Worm (Caenorhabditis elegans): ENCODE data around the gene msp-45.
A peak's percentile ranks its signal among the peaks of the same experiment; 100 is the strongest.

msp-45 gene

DNA sequence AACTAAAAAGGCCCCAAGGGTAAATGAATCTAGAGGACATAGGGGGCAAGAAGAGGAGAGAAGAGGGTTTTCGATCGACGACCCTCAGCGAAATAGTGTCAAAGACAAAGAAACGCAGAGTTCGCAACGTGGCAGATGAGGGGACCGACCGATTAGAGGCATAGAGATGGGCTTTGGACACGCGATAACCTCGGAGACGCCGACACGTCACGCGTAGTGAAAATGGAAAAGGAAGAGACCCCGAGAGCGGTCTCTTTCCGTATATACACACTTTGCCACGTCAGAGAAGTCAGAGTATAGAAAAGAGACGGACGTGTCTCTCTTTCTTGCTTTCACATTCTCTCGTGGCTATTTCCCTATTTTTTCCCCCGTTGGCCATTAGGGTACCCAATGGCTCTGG is 24.6 kb upstream of the msp-45 start:
- TF ChIP-seq Y55F3AM.14 (GFP tag; optimal IDR thresholded peaks at IDR 0.05) = peak; percentile 69
- TF ChIP-seq nhr-25 (tag; optimal IDR thresholded peaks at IDR 0.05) = peak; percentile 51
- TF ChIP-seq sem-4 (tag; optimal IDR thresholded peaks at IDR 0.05) = peak; percentile 56
- no peak for TF ChIP-seq nhr-77 (tag; optimal IDR thresholded peaks at IDR 0.05)
- TF ChIP-seq unc-55 (GFP tag; optimal IDR thresholded peaks at IDR 0.05) = peak; percentile 61
- peak; percentile 77 for TF ChIP-seq nhr-129 (tag; optimal IDR thresholded peaks at IDR 0.05)
- TF ChIP-seq zag-1 (tag; optimal IDR thresholded peaks at IDR 0.05) = peak; percentile 71
- TF ChIP-seq fos-1 (tag; optimal IDR thresholded peaks at IDR 0.05) = peak; percentile 48
- TF ChIP-seq C34F6.9 (tag; optimal IDR thresholded peaks at IDR 0.05) = peak; percentile 72
- no peak for TF ChIP-seq nhr-23 (tag; optimal IDR thresholded peaks at IDR 0.05)
- TF ChIP-seq nhr-6 (tag; optimal IDR thresholded peaks at IDR 0.05) = no peak
- TF ChIP-seq snpc-4 (tag; optimal IDR thresholded peaks at IDR 0.05) = peak; percentile 62
- TF ChIP-seq sma-3 (GFP tag; optimal IDR thresholded peaks at IDR 0.05) = peak; percentile 22
- TF ChIP-seq lsy-2 (tag; optimal IDR thresholded peaks at IDR 0.05) = peak; percentile 18 to 74
- no peak for TF ChIP-seq nhr-12 (tag; optimal IDR thresholded peaks at IDR 0.05)
- TF ChIP-seq mdl-1 (tag; optimal IDR thresholded peaks at IDR 0.05) = peak; percentile 75 to 85
- no peak for TF ChIP-seq elt-3 (tag; optimal IDR thresholded peaks at IDR 0.05)
- TF ChIP-seq skn-1 (tag; optimal IDR thresholded peaks at IDR 0.05) = no peak
- no peak for TF ChIP-seq unc-62 (GFP tag; optimal IDR thresholded peaks at IDR 0.05)
- TF ChIP-seq ZK546.5 (tag; optimal IDR thresholded peaks at IDR 0.05) = peak; percentile 6
- peak; percentile 55 for TF ChIP-seq lin-13 (GFP tag; optimal IDR thresholded peaks at IDR 0.05)
- TF ChIP-seq peb-1 (tag; optimal IDR thresholded peaks at IDR 0.05) = no peak
- peak; percentile 54 for TF ChIP-seq egl-27 (tag; optimal IDR thresholded peaks at IDR 0.05)
- TF ChIP-seq lin-11 (tag; optimal IDR thresholded peaks at IDR 0.05) = peak; percentile 49
- TF ChIP-seq F13H6.1 (tag; optimal IDR thresholded peaks at IDR 0.05) = peak; percentile 80
- peak; percentile 79 for TF ChIP-seq sma-9 (GFP tag; optimal IDR thresholded peaks at IDR 0.05)
- TF ChIP-seq sma-9 (tag; optimal IDR thresholded peaks at IDR 0.05) = no peak
- peak; percentile 74 for TF ChIP-seq blmp-1 (tag; optimal IDR thresholded peaks at IDR 0.05; ENCODE audit: insufficient read depth)
- TF ChIP-seq nhr-21 (tag; optimal IDR thresholded peaks at IDR 0.05) = peak; percentile 34
- TF ChIP-seq ztf-1 (GFP tag; conservative IDR thresholded peaks at IDR 0.05) = no peak

DNA sequence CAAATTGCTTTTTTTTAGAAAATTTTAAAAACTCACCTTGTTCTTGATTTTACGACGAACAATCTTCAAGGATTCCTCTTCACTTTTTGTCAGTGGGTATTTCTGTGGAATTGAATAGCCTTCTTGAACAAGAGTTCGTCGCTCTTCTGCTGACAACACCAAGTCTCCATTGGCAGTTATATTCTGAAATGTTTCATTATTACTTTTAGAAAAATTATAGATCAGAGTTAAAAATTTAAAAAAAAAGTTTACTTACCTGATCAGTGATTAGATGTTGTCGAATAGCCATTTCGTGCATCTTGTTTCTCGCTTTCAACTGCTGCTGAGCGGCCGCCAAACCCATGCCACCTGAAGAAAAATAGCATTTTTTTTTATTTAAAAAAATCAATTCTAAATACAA is 23.4 kb upstream of the msp-45 start:
- TF ChIP-seq crh-2 (tag; optimal IDR thresholded peaks at IDR 0.05) (no peak), unc-39 (tag; optimal IDR thresholded peaks at IDR 0.05) (no peak), Y55F3AM.14 (GFP tag; optimal IDR thresholded peaks at IDR 0.05) (no peak), ztf-11 (tag; optimal IDR thresholded peaks at IDR 0.05) (no peak), F13H6.1 (tag; optimal IDR thresholded peaks at IDR 0.05) (no peak), lin-13 (GFP tag; optimal IDR thresholded peaks at IDR 0.05) (no peak), sma-9 (GFP tag; optimal IDR thresholded peaks at IDR 0.05) (no peak), sma-9 (tag; optimal IDR thresholded peaks at IDR 0.05) (no peak), nhr-129 (tag; optimal IDR thresholded peaks at IDR 0.05) (no peak), nhr-23 (tag; optimal IDR thresholded peaks at IDR 0.05) (no peak), nhr-6 (tag; optimal IDR thresholded peaks at IDR 0.05) (no peak)

DNA sequence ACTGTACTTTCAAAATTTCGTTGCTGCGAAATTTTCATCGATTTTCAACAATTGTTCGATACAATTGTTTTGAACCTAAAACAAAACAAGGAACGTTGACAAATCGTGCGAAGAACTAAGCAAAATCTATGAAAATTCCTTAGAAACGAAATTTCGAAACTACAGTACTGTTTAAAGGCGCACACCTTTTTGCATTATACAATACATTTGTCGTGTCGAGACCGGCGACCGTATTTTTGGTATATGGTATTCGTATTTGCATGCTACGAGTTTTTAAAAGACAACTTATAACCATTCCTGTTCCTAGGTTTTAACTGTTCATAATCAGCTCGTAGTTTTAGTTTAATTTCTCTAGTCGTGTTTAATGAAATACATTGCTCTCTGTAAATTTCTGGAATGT is 21.7 kb upstream of the msp-45 start:
- peak; percentile 23 for TF ChIP-seq ama-1 (optimal IDR thresholded peaks at IDR 0.05)
- TF ChIP-seq C34F6.9 (tag; optimal IDR thresholded peaks at IDR 0.05) = no peak

DNA sequence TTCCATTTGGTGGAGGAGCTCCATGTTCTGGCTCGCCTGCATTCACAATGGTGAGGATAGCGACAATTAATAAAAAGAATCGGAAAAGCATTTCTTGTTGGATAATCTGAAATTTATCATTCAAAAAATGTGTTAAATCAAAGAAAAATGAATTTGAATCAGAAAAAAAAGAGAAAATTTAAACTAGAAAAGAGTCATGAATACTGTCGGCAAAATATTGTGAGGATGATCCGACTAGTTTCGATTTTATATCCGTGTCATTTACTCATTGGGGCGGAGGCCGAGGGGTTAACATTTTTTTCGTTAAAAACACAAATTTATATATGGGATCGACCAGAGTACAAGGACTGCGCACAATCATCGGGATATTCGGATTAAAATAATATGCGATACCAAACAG is 21.0 kb upstream of the msp-45 start, which contains the start of gene C27D6.12:
Gene C27D6.12, minus strand, starts transcription at position 101 of the 400 bp plus-strand sequence.
- no peak for TF ChIP-seq mab-5 (tag; optimal IDR thresholded peaks at IDR 0.05)
- TF ChIP-seq nhr-237 (tag; optimal IDR thresholded peaks at IDR 0.05) = no peak
- no peak for TF ChIP-seq gmeb-1 (tag; optimal IDR thresholded peaks at IDR 0.05)
- TF ChIP-seq C34F6.9 (tag; optimal IDR thresholded peaks at IDR 0.05) = no peak
- TF ChIP-seq unc-62 (GFP tag; optimal IDR thresholded peaks at IDR 0.05) = no peak
- TF ChIP-seq dmd-4 (tag; optimal IDR thresholded peaks at IDR 0.05) = no peak
- no peak for TF ChIP-seq nhr-77 (tag; optimal IDR thresholded peaks at IDR 0.05)
- TF ChIP-seq sem-4 (tag; optimal IDR thresholded peaks at IDR 0.05) = no peak
- no peak for TF ChIP-seq ama-1 (optimal IDR thresholded peaks at IDR 0.05)
